Fruit fly (Drosophila melanogaster): Measurements from ENCODE around the gene MRG15.

- no peak for TF ChIP-seq Ets98B (GFP tag; IDR thresholded peaks at IDR 0.05)
- TF ChIP-seq D1 (tag; optimal IDR thresholded peaks at IDR 0.05), result no peak
Observed at dm6 chr3R:15230285-15230684, 47.6 kb downstream of the MRG15 start, which contains the start of gene CG34316.
